Fruit fly (Drosophila melanogaster): ENCODE data around the gene LManI.

dm6 chr2L:10472257-10472656, 15.2 kb upstream of the LManI start:
- TF ChIP-seq CG17806 (tag; optimal IDR thresholded peaks at IDR 0.05) (no peak), CG8301 (tag; optimal IDR thresholded peaks at IDR 0.05) (no peak)

Data from whole organism, pupa.